Worm (Caenorhabditis elegans): ENCODE data around the gene ptr-20.

The ptr-20 gene

DNA sequence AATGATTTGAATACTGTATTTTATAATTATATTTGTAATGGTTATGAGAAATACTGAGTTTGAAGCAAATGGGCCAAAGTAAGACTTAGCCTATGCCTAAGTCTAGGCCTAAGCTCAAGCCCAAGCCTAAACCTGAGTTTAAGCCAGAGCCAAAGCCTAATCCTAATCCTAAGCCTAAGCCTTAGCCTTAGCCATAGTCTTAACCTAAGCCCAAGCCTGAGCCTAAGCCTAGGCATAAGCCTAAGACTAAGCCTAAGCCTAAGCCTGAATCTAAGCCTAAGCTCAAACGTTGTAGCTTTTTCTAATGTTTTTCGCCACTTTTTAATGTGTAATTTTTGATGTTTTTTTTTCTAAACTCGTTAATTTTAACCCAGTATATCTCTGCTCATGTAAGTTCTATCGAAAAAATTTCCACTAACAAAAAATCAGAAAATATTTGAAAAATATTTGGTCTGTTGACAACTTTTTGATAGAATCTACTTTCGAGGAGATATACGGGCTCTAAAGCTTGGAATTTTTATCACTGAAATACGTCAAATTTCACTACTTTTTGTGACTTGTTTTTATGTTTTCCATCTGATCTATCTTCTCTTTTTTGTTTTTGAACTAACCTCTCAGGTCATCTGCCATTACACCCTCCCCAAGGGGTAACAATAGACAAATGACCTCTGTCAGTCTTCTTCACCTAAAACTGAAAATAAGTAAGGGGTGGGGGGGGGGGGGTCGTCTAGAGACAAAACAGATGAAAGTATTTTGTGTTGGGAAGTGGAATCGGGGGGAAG lies 46.3 kb downstream of the ptr-20 start:
- TF ChIP-seq lin-38 (GFP tag; IDR thresholded peaks at IDR 0.05), result no peak
- no peak for TF ChIP-seq F37D6.2 (tag; optimal IDR thresholded peaks at IDR 0.05)
- TF ChIP-seq madf-9 (GFP tag; conservative IDR thresholded peaks at IDR 0.05), result no peak
- TF ChIP-seq nhr-42 (GFP tag; IDR thresholded peaks at IDR 0.05), result no peak
- TF ChIP-seq lin-1 (GFP tag; IDR thresholded peaks at IDR 0.05), result no peak
- no peak for TF ChIP-seq T20F7.1 (GFP tag; optimal IDR thresholded peaks at IDR 0.05)
- TF ChIP-seq saeg-2 (GFP tag; IDR thresholded peaks at IDR 0.05), result no peak
- TF ChIP-seq dmd-6 (GFP tag; IDR thresholded peaks at IDR 0.05), result peak; percentile 13; the same call in 1 of the 2 replicates
- no peak for TF ChIP-seq nhr-41 (GFP tag; IDR thresholded peaks at IDR 0.05)
- TF ChIP-seq nhr-6 (tag; optimal IDR thresholded peaks at IDR 0.05), result no peak
- TF ChIP-seq ceh-44 (GFP tag; IDR thresholded peaks at IDR 0.05), result no peak
- TF ChIP-seq unc-62 (GFP tag; optimal IDR thresholded peaks at IDR 0.05 in 1 of 2), result peak in 1 of 2 experiments; percentile 67
- no peak for TF ChIP-seq unc-62 (tag; optimal IDR thresholded peaks at IDR 0.05)
- TF ChIP-seq nhr-237 (tag; optimal IDR thresholded peaks at IDR 0.05), result no peak
- no peak for TF ChIP-seq ZK546.5 (tag; optimal IDR thresholded peaks at IDR 0.05)
- no peak for TF ChIP-seq hif-1 (tag; optimal IDR thresholded peaks at IDR 0.05)
- TF ChIP-seq ztf-11 (tag; optimal IDR thresholded peaks at IDR 0.05), result no peak
- TF ChIP-seq zfp-3 (GFP tag; conservative IDR thresholded peaks at IDR 0.05), result no peak

DNA sequence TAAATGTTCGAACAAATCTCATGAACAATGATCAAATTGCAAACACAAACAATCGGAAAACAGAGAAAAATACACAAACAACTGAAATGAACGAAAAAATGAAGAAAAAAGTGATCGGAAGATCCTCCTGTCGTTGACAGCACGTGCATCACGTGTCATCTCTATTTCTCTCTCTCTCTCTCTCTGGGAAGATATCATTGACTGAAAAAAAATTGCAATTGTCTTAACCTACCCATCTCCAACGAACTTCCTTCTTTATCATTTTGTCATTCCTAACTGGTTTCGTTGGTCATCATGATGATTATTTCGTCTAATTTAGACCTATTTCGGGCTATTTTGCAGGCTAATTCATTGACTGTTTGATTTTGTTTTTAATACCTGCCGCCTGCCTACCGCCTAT lies 47.4 kb downstream of the ptr-20 start:
- TF ChIP-seq ces-1 (GFP tag; optimal IDR thresholded peaks at IDR 0.05) (no peak), nhr-48 (tag; optimal IDR thresholded peaks at IDR 0.05) (peak; percentile 73), nhr-77 (tag; optimal IDR thresholded peaks at IDR 0.05) (peak; percentile 84), hlh-30 (tag; optimal IDR thresholded peaks at IDR 0.05; ENCODE audit: insufficient read depth) (peak; percentile 93), dve-1 (tag; optimal IDR thresholded peaks at IDR 0.05; ENCODE audit: insufficient read depth) (peak; percentile 47), lin-1 (GFP tag; IDR thresholded peaks at IDR 0.05) (peak; percentile 57; the same call in 1 of the 2 replicates), nhr-6 (tag; optimal IDR thresholded peaks at IDR 0.05) (peak; percentile 34), nhr-25 (tag; optimal IDR thresholded peaks at IDR 0.05; ENCODE audit: borderline replicate concordance, insufficient read depth) (peak; percentile 10), zip-11 (GFP tag; IDR thresholded peaks at IDR 0.05) (no peak), dmd-6 (GFP tag; IDR thresholded peaks at IDR 0.05) (peak; percentile 68), mxl-3 (GFP tag; optimal IDR thresholded peaks at IDR 0.05) (peak; percentile 55), nhr-28 (tag; optimal IDR thresholded peaks at IDR 0.05) (peak; percentile 54), dpl-1 (GFP tag; optimal IDR thresholded peaks at IDR 0.05) (peak; percentile 22), mes-2 (tag; optimal IDR thresholded peaks at IDR 0.05; ENCODE audit: poor library complexity, severe bottlenecking) (peak; percentile 5), tra-1 (GFP tag; IDR thresholded peaks at IDR 0.05) (0 out of 2 replicates have a peak, but pooled peaks have one; percentile 34), egl-43 (GFP tag; IDR thresholded peaks at IDR 0.05) (no peak), lsy-2 (tag; optimal IDR thresholded peaks at IDR 0.05) (peak in 1 of 2 experiments; percentile 73), tag-97 (GFP tag; IDR thresholded peaks at IDR 0.05) (no peak), unc-130 (GFP tag; optimal IDR thresholded peaks at IDR 0.05) (no peak), daf-16 (GFP tag; optimal IDR thresholded peaks at IDR 0.05) (peak in 1 of 2 experiments; percentile 84), daf-16 (tag; optimal IDR thresholded peaks at IDR 0.05) (no peak), unc-62 (GFP tag; optimal IDR thresholded peaks at IDR 0.05 in 1 of 2) (peak in 1 of 2 experiments; percentile 88), unc-62 (tag; optimal IDR thresholded peaks at IDR 0.05) (no peak), nhr-11 (tag; optimal IDR thresholded peaks at IDR 0.05) (peak; percentile 37), ctbp-1 (GFP tag; IDR thresholded peaks at IDR 0.05) (peak; percentile 52; the same call in 1 of the 2 replicates), ceh-28 (tag; optimal IDR thresholded peaks at IDR 0.05) (no peak), mep-1 (tag; optimal IDR thresholded peaks at IDR 0.05) (peak; percentile 65), mxl-2 (GFP tag; conservative IDR thresholded peaks at IDR 0.05) (0 out of 2 replicates have a peak, but pooled peaks have one; percentile 45), hlh-11 (tag; optimal IDR thresholded peaks at IDR 0.05) (peak; percentile 84), mdl-1 (tag; optimal IDR thresholded peaks at IDR 0.05) (peak; percentile 15 to 89), Y48G9A.11 (GFP tag; IDR thresholded peaks at IDR 0.05) (no peak), T26A8.4 (GFP tag; IDR thresholded peaks at IDR 0.05) (0 out of 2 replicates have a peak, but pooled peaks have one; percentile 31), lin-29 (GFP tag; IDR thresholded peaks at IDR 0.05) (peak; percentile 68), ama-1 (optimal IDR thresholded peaks at IDR 0.05) (peak; percentile 14)

Measured in whole organism, L4 larva.